Worm (Caenorhabditis elegans) whole organism, L4/young adult: Measurements from ENCODE around the gene rbm-34.

Source experiments
- W03F9.2 ChIP-seq: fragments of 150-350 bp; optimal IDR thresholded peaks from 2 replicates; lab custom pipeline; 2014; ENCODE audit warnings: missing biosample characterization, missing genetic modification characterization
- dao-5 ChIP-seq: sonication (generic microtip); optimal IDR thresholded peaks from 2 replicates; lab custom pipeline; 2016; ENCODE audit warnings: missing genotype, missing genetic modification characterization, moderate library complexity, missing compliant biosample characterization
- him-1 ChIP-seq: sonication (generic microtip); optimal IDR thresholded peaks from 2 replicates; lab custom pipeline; 2016; ENCODE audit warnings: missing genotype, missing genetic modification reagents, missing genetic modification characterization, missing compliant biosample characterization

- TF ChIP-seq dao-5 (tag; lab: Kevin White, UChicago): no peak
- TF ChIP-seq W03F9.2 (tag; lab: Kevin White, UChicago): no peak
- no peak for TF ChIP-seq him-1
Observed at ce11 chrIV:12052461-12052860, 32.8 kb upstream of the rbm-34 start.
